Fruit fly (Drosophila melanogaster): Measurements from ENCODE around the gene Neos.

DNA sequence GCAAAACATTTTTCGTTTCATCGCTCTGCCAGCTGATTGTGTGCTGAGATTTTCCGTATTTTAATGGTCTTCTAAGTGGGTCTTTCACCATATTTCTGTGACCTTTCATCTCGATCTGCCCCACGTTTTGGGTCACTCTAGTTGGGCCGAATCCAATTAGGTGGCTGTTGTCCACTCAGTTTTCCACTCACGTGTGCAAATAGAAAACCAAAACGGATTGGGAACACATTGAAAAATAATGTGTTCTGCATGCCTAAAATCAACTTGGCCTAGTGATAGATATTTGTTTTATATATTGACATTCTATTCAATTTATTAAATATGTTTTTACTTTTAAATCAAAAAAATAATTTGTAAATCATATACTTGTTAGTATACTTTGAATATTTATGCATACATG, 7.2 kb upstream of the Neos start, which contains the start of gene CG14826:
- TF ChIP-seq CG12605 (GFP tag; IDR thresholded peaks at IDR 0.05) (no peak), CG14655 (GFP tag; optimal IDR thresholded peaks at IDR 0.05) (no peak), rn (GFP tag; IDR thresholded peaks at IDR 0.05) (no peak), CG9948 (tag; optimal IDR thresholded peaks at IDR 0.05) (no peak)

All from whole organism, pupa.